Worm (Caenorhabditis elegans): ENCODE results near the gene col-164.

DNA sequence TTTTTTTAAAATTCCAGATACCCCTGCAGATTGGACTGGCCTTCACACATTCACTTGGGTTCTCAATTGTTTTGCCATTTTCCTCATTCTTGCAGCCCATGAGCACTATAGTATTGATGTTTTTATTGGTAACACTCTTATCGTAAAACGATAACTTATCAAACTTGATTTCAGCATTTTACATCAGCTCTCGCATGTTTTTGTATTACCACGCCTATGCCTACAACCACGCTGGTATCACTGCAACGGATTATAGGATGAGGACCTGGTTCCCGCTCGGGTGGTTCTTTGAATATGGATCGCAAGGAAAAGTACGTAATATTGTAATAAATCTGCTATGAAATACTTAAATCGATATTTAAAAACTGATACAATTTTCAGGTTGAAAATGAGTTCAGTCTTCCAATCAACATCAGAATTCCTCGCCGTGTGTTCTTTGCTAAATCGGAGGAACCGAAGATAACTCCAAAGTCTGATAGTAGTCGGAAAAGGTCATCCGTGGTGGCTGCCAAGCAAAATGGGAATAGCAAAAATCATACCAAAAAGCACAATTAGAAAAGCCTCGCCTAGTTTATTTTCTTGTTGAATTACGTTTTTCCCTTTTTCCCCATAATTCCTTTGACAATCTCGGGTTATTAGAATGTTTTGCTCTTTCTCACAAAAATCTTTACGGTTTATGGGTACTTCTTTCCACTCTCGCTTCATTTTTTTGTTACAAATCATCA, 17.5 kb downstream of the col-164 start:
- TF ChIP-seq nhr-11 (tag; optimal IDR thresholded peaks at IDR 0.05) = no peak
- TF ChIP-seq nhr-237 (tag; optimal IDR thresholded peaks at IDR 0.05) = no peak
- no peak for TF ChIP-seq nhr-77 (tag; optimal IDR thresholded peaks at IDR 0.05)
- no peak for TF ChIP-seq Y75B8A.6 (GFP tag; IDR thresholded peaks at IDR 0.05)
- TF ChIP-seq mes-2 (tag; optimal IDR thresholded peaks at IDR 0.05; ENCODE audit: poor library complexity, severe bottlenecking) = no peak
- no peak for TF ChIP-seq sdz-12 (GFP tag; optimal IDR thresholded peaks at IDR 0.05)
- no peak for TF ChIP-seq F26F4.8 (GFP tag; conservative IDR thresholded peaks at IDR 0.05)
